Worm (Caenorhabditis elegans): ENCODE data around the gene ZK1307.8.

DNA sequence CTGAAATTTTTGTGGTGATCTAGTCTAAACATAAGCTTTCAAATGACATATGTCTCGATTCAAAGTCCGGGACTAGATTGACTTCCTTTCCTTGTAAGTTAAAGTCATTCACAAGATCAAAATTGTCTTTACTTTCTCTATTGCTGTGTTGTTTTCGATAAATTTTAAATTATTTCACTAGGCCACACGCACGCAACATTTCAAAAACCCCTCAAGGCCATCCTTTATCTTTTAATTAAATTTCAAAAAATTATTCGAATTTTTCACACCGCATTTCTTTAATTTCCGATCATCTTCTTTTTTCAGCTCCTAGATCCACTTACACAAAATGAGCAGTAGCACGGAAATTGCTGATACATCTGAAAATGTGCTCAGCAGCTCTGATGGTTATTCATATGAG is 11.9 kb downstream of the ZK1307.8 start, which contains the start of gene ZK1307.7:
- TF ChIP-seq tab-1 (GFP tag; IDR thresholded peaks at IDR 0.05) (no peak), klf-2 (GFP tag; conservative IDR thresholded peaks at IDR 0.05) (no peak), ztf-23 (GFP tag; IDR thresholded peaks at IDR 0.05) (no peak), flt-1 (GFP tag; IDR thresholded peaks at IDR 0.05) (no peak), ref-1 (GFP tag; conservative IDR thresholded peaks at IDR 0.05) (no peak), cog-1 (tag; optimal IDR thresholded peaks at IDR 0.05) (no peak), T22C8.4 (GFP tag; IDR thresholded peaks at IDR 0.05) (no peak), ztf-29 (GFP tag; IDR thresholded peaks at IDR 0.05) (no peak), med-1 (GFP tag; optimal IDR thresholded peaks at IDR 0.05; ENCODE audit: insufficient read depth) (no peak)
